Worm (Caenorhabditis elegans) whole organism, L3 larva: ENCODE measurements around the gene Y55F3AR.2.

Experiments
- R02D3.7 ChIP-seq: fragments of 150-350 bp; optimal IDR thresholded peaks from 2 replicates; lab custom pipeline; 2014; ENCODE audit warnings: missing biosample characterization, missing genetic modification characterization
- ZK546.5 ChIP-seq: sonication (generic microtip); optimal IDR thresholded peaks from 2 replicates; lab custom pipeline; 2017; ENCODE audit warnings: missing biosample characterization, missing genetic modification characterization
- aly-2 ChIP-seq: fragments of 150-350 bp; optimal IDR thresholded peaks from 2 replicates; lab custom pipeline; 2014; ENCODE audit warnings: missing biosample characterization, missing genetic modification characterization
- ceh-16 ChIP-seq: sonication (generic microtip); optimal IDR thresholded peaks from 2 replicates; lab custom pipeline; 2017; ENCODE audit warnings: missing biosample characterization, missing genetic modification characterization
- ceh-28 ChIP-seq: fragments of 150-350 bp; optimal IDR thresholded peaks from 2 replicates; lab custom pipeline; 2014; ENCODE audit warnings: missing biosample characterization, missing genetic modification reagents, missing genetic modification characterization
- ceh-82 ChIP-seq: fragments of 150-350 bp; optimal IDR thresholded peaks from 2 replicates; lab custom pipeline; 2014; ENCODE audit warnings: missing biosample characterization, missing genetic modification characterization
- daf-12 ChIP-seq: fragments of 150-350 bp; optimal IDR thresholded peaks from 2 replicates; lab custom pipeline; 2014; ENCODE audit warnings: missing biosample characterization, missing genetic modification reagents, missing genetic modification characterization
- egl-27 ChIP-seq: sonication (generic microtip); optimal IDR thresholded peaks from 4 replicates; lab custom pipeline; 2017; ENCODE audit warnings: missing biosample characterization, missing genetic modification reagents, missing genetic modification characterization
- egl-5 ChIP-seq: fragments of 150-350 bp; optimal IDR thresholded peaks from 2 replicates; lab custom pipeline; 2017; ENCODE audit warnings: missing biosample characterization, missing genetic modification reagents, missing genetic modification characterization, inconsistent platforms
- elt-1 ChIP-seq: fragments of 150-350 bp; optimal IDR thresholded peaks from 2 replicates; lab custom pipeline; 2014; ENCODE audit warnings: missing biosample characterization, missing genetic modification characterization
- eor-1 ChIP-seq, 2 experiments: fragments of 150-350 bp; optimal IDR thresholded peaks; 2 replicates each; lab custom pipeline; 2014 to 2018; ENCODE audit warnings: missing biosample characterization in 2 of 2, missing genetic modification characterization in 2 of 2
- fkh-10 ChIP-seq: sonication (generic microtip); optimal IDR thresholded peaks from 2 replicates; lab custom pipeline; 2017; ENCODE audit warnings: missing biosample characterization, missing genetic modification reagents, missing genetic modification characterization
- fkh-2 ChIP-seq: fragments of 150-350 bp; optimal IDR thresholded peaks from 2 replicates; lab custom pipeline; 2014; ENCODE audit warnings: missing biosample characterization, missing genetic modification reagents, missing genetic modification characterization
- fos-1 ChIP-seq: fragments of 150-350 bp; optimal IDR thresholded peaks from 2 replicates; lab custom pipeline; 2014; ENCODE audit warnings: missing biosample characterization, missing genetic modification characterization
- hmg-11 ChIP-seq: sonication (generic microtip); optimal IDR thresholded peaks from 2 replicates; lab custom pipeline; 2016; ENCODE audit warnings: missing genetic modification characterization, missing compliant biosample characterization
- jun-1 ChIP-seq: fragments of 150-350 bp; optimal IDR thresholded peaks from 2 replicates; lab custom pipeline; 2014; ENCODE audit warnings: missing biosample characterization, missing genetic modification reagents, missing genetic modification characterization
- lin-15B ChIP-seq: fragments of 150-350 bp; optimal IDR thresholded peaks from 2 replicates; lab custom pipeline; 2014; ENCODE audit warnings: missing biosample characterization, missing genetic modification characterization
- lin-39 ChIP-seq: fragments of 150-350 bp; optimal IDR thresholded peaks from 2 replicates; lab custom pipeline; 2018; ENCODE audit warnings: missing biosample characterization, missing genetic modification reagents, missing genetic modification characterization
- mdl-1 ChIP-seq: fragments of 150-350 bp; optimal IDR thresholded peaks from 2 replicates; lab custom pipeline; 2014; ENCODE audit warnings: missing biosample characterization, missing genetic modification characterization
- nfya-1 ChIP-seq: sonication (generic microtip); optimal IDR thresholded peaks from 2 replicates; lab custom pipeline; 2017; ENCODE audit warnings: missing genetic modification characterization, mild to moderate bottlenecking, missing compliant biosample characterization, antibody characterized with exemption, moderate library complexity; ENCODE audit not compliant: insufficient read depth
- nhr-11 ChIP-seq: fragments of 150-350 bp; optimal IDR thresholded peaks from 2 replicates; lab custom pipeline; 2014; ENCODE audit warnings: missing biosample characterization, missing genetic modification characterization
- nhr-12 ChIP-seq: fragments of 150-350 bp; optimal IDR thresholded peaks from 2 replicates; lab custom pipeline; 2014; ENCODE audit warnings: missing biosample characterization, missing genetic modification characterization
- nhr-25 ChIP-seq: sonication (generic microtip); optimal IDR thresholded peaks from 2 replicates; lab custom pipeline; 2017; ENCODE audit warnings: missing biosample characterization, missing genetic modification characterization
- nhr-28 ChIP-seq: fragments of 150-350 bp; optimal IDR thresholded peaks from 2 replicates; lab custom pipeline; 2014; ENCODE audit warnings: missing biosample characterization, missing genetic modification characterization
- nhr-43 ChIP-seq: sonication (generic microtip); optimal IDR thresholded peaks from 2 replicates; lab custom pipeline; 2016; ENCODE audit warnings: mild to moderate bottlenecking, missing genetic modification characterization, missing compliant biosample characterization; ENCODE audit not compliant: poor library complexity, severe bottlenecking
- nhr-76 ChIP-seq: fragments of 150-350 bp; sonication (generic microtip); optimal IDR thresholded peaks from 5 replicates; lab custom pipeline; 2014; ENCODE audit warnings: missing biosample characterization, missing genetic modification characterization
- nhr-77 ChIP-seq: fragments of 150-350 bp; optimal IDR thresholded peaks from 2 replicates; lab custom pipeline; 2014; ENCODE audit warnings: missing biosample characterization, missing genetic modification characterization
- pha-4 ChIP-seq: fragments of 150-350 bp; optimal IDR thresholded peaks from 2 replicates; lab custom pipeline; 2014; ENCODE audit warnings: missing biosample characterization, missing genetic modification reagents, missing genetic modification characterization
- pqm-1 ChIP-seq: fragments of 150-350 bp; optimal IDR thresholded peaks from 2 replicates; lab custom pipeline; 2017; ENCODE audit warnings: missing biosample characterization, missing genetic modification characterization, inconsistent platforms
- sea-2 ChIP-seq: fragments of 150-350 bp; sonication (generic microtip); optimal IDR thresholded peaks from 4 replicates; lab custom pipeline; 2014; ENCODE audit warnings: missing biosample characterization, missing genetic modification reagents, missing genetic modification characterization
- unc-62 ChIP-seq: fragments of 150-350 bp; sonication (generic microtip); optimal IDR thresholded peaks from 4 replicates; lab custom pipeline; 2014; ENCODE audit warnings: missing biosample characterization, missing genetic modification reagents, missing genetic modification characterization
- zag-1 ChIP-seq: fragments of 150-350 bp; optimal IDR thresholded peaks from 2 replicates; lab custom pipeline; 2014; ENCODE audit warnings: missing biosample characterization, missing genetic modification characterization
- ztf-4 ChIP-seq: fragments of 150-350 bp; optimal IDR thresholded peaks from 2 replicates; lab custom pipeline; 2014; ENCODE audit warnings: missing biosample characterization, missing genetic modification characterization

The Y55F3AR.2 gene

ce11 chrIV:1055734-1056133 lies 38.6 kb upstream of the Y55F3AR.2 start:
- TF ChIP-seq nhr-76 (tag; lab: Kevin White, UChicago) (no peak), ceh-28 (tag; lab: Kevin White, UChicago) (no peak), nhr-11 (tag; lab: Kevin White, UChicago) (no peak), zag-1 (tag; lab: Kevin White, UChicago) (no peak), lin-39 (tag; lab: Kevin White, UChicago) (no peak), nfya-1 (tag; lab: Kevin White, UChicago) (no peak), nhr-28 (no peak), nhr-12 (tag; lab: Kevin White, UChicago) (no peak), egl-27 (tag; lab: Kevin White, UChicago) (no peak), aly-2 (tag; lab: Kevin White, UChicago) (no peak), unc-62 (no peak), ZK546.5 (no peak), jun-1 (tag; lab: Kevin White, UChicago) (no peak), R02D3.7 (no peak), lin-15B (tag; lab: Kevin White, UChicago) (no peak)

ce11 chrIV:1056263-1056942 lies 37.9 kb upstream of the Y55F3AR.2 start, which contains the start of the genes Y55F3AM.13 and mrps-25:
Gene Y55F3AM.13 (minus strand): TSS chrIV:1056313.
Gene mrps-25 (plus strand): TSS chrIV:1056892.
- TF ChIP-seq nfya-1 (tag; lab: Kevin White, UChicago) (peak; percentile 20), egl-5 (no peak), nhr-25 (no peak), nhr-43 (tag; lab: Kevin White, UChicago) (no peak), hmg-11 (tag; lab: Kevin White, UChicago) (peak; percentile 40), lin-15B (tag; lab: Kevin White, UChicago) (peak; percentile 65), ztf-4 (tag; lab: Kevin White, UChicago) (no peak), nhr-11 (tag; lab: Kevin White, UChicago) (no peak), zag-1 (tag; lab: Kevin White, UChicago) (no peak), R02D3.7 (peak; percentile 90), mdl-1 (no peak), pha-4 (tag; lab: Kevin White, UChicago) (peak; percentile 59), fos-1 (tag; lab: Kevin White, UChicago) (no peak), nhr-76 (tag; lab: Kevin White, UChicago) (no peak), sea-2 (GFP tag; lab: Kevin White, UChicago) (no peak), aly-2 (tag; lab: Kevin White, UChicago) (no peak)

- TF ChIP-seq nhr-43 (tag; lab: Kevin White, UChicago) (no peak), ceh-16 (tag; lab: Kevin White, UChicago) (no peak), unc-62 (no peak), eor-1 (tag; optimal IDR thresholded peaks at IDR 0.05; lab: Kevin White, UChicago) (no peak), pqm-1 (tag; lab: Kevin White, UChicago) (no peak), fkh-10 (GFP tag; lab: Kevin White, UChicago) (no peak), lin-15B (tag; lab: Kevin White, UChicago) (no peak)
Observed at ce11 chrIV:1058504-1058903, 35.8 kb upstream of the Y55F3AR.2 start.

ce11 chrIV:1063058-1063457 lies 31.3 kb upstream of the Y55F3AR.2 start:
- TF ChIP-seq fkh-2 (tag; lab: Kevin White, UChicago) (no peak), elt-1 (tag; lab: Kevin White, UChicago) (no peak), ceh-82 (no peak), nhr-77 (tag; lab: Kevin White, UChicago) (no peak), zag-1 (tag; lab: Kevin White, UChicago) (no peak), nfya-1 (tag; lab: Kevin White, UChicago) (no peak), R02D3.7 (no peak), egl-27 (tag; lab: Kevin White, UChicago) (no peak), ZK546.5 (no peak), daf-12 (tag; lab: Kevin White, UChicago) (no peak), fkh-10 (GFP tag; lab: Kevin White, UChicago) (no peak)
